Worm (Caenorhabditis elegans) whole organism, midembryonic: ENCODE measurements around the gene chil-27.

Experiments
- T22C8.4 ChIP-seq: fragments of 200-800 bp; sonication (Bioruptor generic); IDR thresholded peaks from 2 replicates; pipeline ENCODE4 v1.3.6; 2022; ENCODE audit warnings: missing genetic modification characterization, missing compliant biosample characterization
- cog-1 ChIP-seq: sonication (generic microtip); optimal IDR thresholded peaks from 2 replicates; lab custom pipeline; 2016; ENCODE audit warnings: missing genetic modification characterization, missing compliant biosample characterization
- klf-2 ChIP-seq: fragments of 200-800 bp; sonication (Bioruptor generic); conservative IDR thresholded peaks from 2 replicates; pipeline ENCODE4 v1.3.6; 2022; ENCODE audit warnings: missing genetic modification reagents, missing genetic modification characterization, missing compliant biosample characterization
- ztf-23 ChIP-seq: fragments of 200-800 bp; sonication (Bioruptor generic); IDR thresholded peaks from 2 replicates; pipeline ENCODE4 v1.3.6; 2022; ENCODE audit warnings: missing genetic modification reagents, missing genetic modification characterization, missing compliant biosample characterization
- ztf-29 ChIP-seq: fragments of 200-800 bp; sonication (Bioruptor generic); IDR thresholded peaks from 2 replicates; pipeline ENCODE4 v1.3.6; 2022; ENCODE audit warnings: missing genetic modification reagents, missing genetic modification characterization, missing compliant biosample characterization

ce11 chrII:9487337-9487950 lies 9.8 kb downstream of the chil-27 start, which contains the start of gene T19H5.4:
- TF ChIP-seq cog-1 (no peak), T22C8.4 (GFP tag; lab: Robert Waterston, UW) (no peak), ztf-29 (GFP tag; lab: Robert Waterston, UW) (no peak), klf-2 (no peak), ztf-23 (GFP tag; lab: Robert Waterston, UW) (no peak)
